Worm (Caenorhabditis elegans) whole organism, young adult: ENCODE measurements around the gene gcl-1.

Experiments used
- Y67H2A.10 ChIP-seq: fragments of 200-800 bp; sonication (Bioruptor generic); conservative IDR thresholded peaks from 2 replicates; pipeline ENCODE4 v1.3.6; 2022; ENCODE audit warnings: missing genetic modification reagents, missing genetic modification characterization, missing compliant biosample characterization
- ama-1 ChIP-seq, 3 experiments: fragments of 150-350 bp in 1 of 3; sonication (generic microtip) in 2 of 3; optimal IDR thresholded peaks; 2 replicates each; lab custom pipeline; 2014 to 2018; ENCODE audit warnings: missing biosample characterization in 2 of 3, missing genetic modification characterization in 2 of 3, missing genetic modification reagents in 2 of 3
- dpl-1 ChIP-seq: fragments of 150-350 bp; optimal IDR thresholded peaks from 2 replicates; lab custom pipeline; 2014; ENCODE audit warnings: missing biosample characterization, missing genetic modification reagents, missing genetic modification characterization
- let-526 ChIP-seq: fragments of 200-800 bp; sonication (Bioruptor generic); IDR thresholded peaks from 2 replicates; pipeline ENCODE4 v1.3.6; 2022; ENCODE audit warnings: missing genetic modification reagents, missing genetic modification characterization, missing compliant biosample characterization
- lin-35 ChIP-seq, 3 experiments: fragments of 150-350 bp in 2 of 3; sonication (generic microtip) in 1 of 3; optimal IDR thresholded peaks; 2 replicates each; lab custom pipeline; 2014 to 2018; ENCODE audit warnings: missing biosample characterization in 3 of 3, missing genetic modification characterization in 3 of 3, missing genetic modification reagents in 3 of 3
- lir-1 ChIP-seq: fragments of 200-800 bp; sonication (Bioruptor generic); conservative IDR thresholded peaks from 2 replicates; pipeline ENCODE4 v1.3.6; 2022; ENCODE audit warnings: missing genetic modification reagents, missing genetic modification characterization, missing compliant biosample characterization
- nhr-120 ChIP-seq: fragments of 200-800 bp; sonication (Bioruptor generic); IDR thresholded peaks from 2 replicates; pipeline ENCODE4 v1.3.6; 2022; ENCODE audit warnings: missing genetic modification characterization, missing compliant biosample characterization
- rcor-1 ChIP-seq: fragments of 200-800 bp; sonication (Bioruptor generic); IDR thresholded peaks from 2 replicates; pipeline ENCODE4 v1.3.6; 2022; ENCODE audit warnings: missing genetic modification reagents, missing genetic modification characterization, missing compliant biosample characterization
- tbp1 ChIP-seq: fragments of 200-800 bp; sonication (Bioruptor generic); optimal IDR thresholded peaks from 2 replicates; lab custom pipeline; 2018; ENCODE audit warnings: mild to moderate bottlenecking, missing genetic modification characterization, missing compliant biosample characterization
- unc-130 ChIP-seq: sonication (generic microtip); optimal IDR thresholded peaks from 2 replicates; lab custom pipeline; 2016; ENCODE audit warnings: missing genetic modification reagents, missing genetic modification characterization, missing compliant biosample characterization
- zfh-2 ChIP-seq: fragments of 200-800 bp; sonication (Bioruptor generic); conservative IDR thresholded peaks from 2 replicates; pipeline ENCODE4 v1.3.6; 2022; ENCODE audit warnings: missing genetic modification reagents, missing genetic modification characterization, missing compliant biosample characterization
- ztf-6 ChIP-seq: fragments of 200-800 bp; sonication (Bioruptor generic); IDR thresholded peaks from 2 replicates; pipeline ENCODE4 v1.3.6; 2022; ENCODE audit warnings: missing genetic modification reagents, missing genetic modification characterization, missing compliant biosample characterization

- TF ChIP-seq unc-130 (GFP tag; lab: Kevin White, UChicago) (no peak), nhr-120 (GFP tag; lab: Robert Waterston, UW) (no peak), let-526 (GFP tag; lab: Robert Waterston, UW) (no peak), tbp1 (GFP tag; lab: Kevin White, UChicago) (no peak), Y67H2A.10 (GFP tag; lab: Robert Waterston, UW) (no peak), zfh-2 (GFP tag; lab: Robert Waterston, UW) (no peak), dpl-1 (GFP tag; lab: Kevin White, UChicago) (no peak), ama-1 (optimal IDR thresholded peaks at IDR 0.05; lab: Kevin White, UChicago) (no peak), ama-1 (GFP tag; optimal IDR thresholded peaks at IDR 0.05; lab: Kevin White, UChicago) (no peak), lin-35 (GFP tag; optimal IDR thresholded peaks at IDR 0.05; lab: Kevin White, UChicago) (no peak), rcor-1 (no peak), lir-1 (GFP tag; lab: Robert Waterston, UW) (no peak), ztf-6 (GFP tag; lab: Robert Waterston, UW) (no peak)
Observed at ce11 chrIV:13390770-13391169, 21.9 kb downstream of the gcl-1 start.
